Worm (Caenorhabditis elegans): Measurements from ENCODE around the gene cyp-25A1.

cyp-25A1 gene

DNA sequence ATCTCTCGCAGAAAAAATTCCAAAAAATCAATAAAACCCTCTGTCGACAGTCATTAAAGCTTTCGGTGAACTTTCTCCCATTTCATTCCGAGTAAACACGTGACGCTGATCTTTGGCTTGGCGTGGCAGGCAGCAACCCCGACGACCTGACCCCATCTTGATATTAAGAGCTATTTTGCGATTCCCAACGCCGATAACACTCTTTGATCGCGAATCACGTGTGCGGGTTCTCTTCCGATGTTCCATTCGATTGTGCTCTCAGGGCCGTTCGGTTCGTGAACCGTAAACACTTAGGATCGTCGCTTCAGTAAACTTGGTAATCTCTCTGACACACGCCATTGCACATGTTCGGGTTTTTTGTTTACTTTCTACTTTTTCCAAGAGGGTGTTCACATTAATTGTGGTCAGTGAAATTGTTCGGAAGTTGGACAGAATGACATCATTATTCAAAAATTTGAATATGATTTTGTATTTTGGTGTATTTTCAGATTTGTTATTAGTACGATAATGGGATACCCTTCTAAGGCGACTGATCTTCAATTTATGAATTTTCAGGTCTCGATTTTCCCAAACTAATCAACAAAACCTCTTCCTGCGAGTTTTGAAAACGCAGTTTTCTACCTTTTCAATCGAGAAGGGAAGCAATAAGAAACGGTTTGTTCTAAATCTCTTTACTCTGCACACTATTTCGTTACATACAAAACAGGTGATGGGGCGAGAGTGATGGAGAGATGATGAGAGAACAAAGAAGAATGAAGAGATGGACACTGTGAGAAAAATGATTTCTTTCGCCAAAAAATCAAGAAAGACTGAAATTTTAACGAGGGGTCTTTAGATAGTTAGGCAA is 35.0 kb upstream of the cyp-25A1 start (continued):
- no peak for TF ChIP-seq let-607 (tag; optimal IDR thresholded peaks at IDR 0.05)

DNA sequence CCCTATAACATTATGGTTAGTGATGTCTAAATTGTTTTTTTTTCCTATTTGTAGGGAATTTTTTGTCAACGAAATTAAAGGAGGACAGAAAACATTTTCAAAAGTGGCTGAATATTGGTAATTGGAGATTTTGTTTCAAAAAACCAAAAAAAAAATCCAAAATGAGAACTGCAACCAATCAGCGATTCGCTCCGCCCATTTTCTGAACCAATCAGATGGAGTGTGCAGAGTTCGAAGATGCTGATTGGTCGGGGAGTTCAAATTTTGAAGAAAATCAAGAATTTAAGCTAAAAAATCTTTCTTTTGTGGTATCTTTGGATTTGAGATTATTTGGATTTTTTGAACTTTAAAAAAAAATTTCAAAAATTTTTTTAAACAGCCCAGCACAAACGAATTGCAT is 34.0 kb upstream of the cyp-25A1 start:
- TF ChIP-seq nfyb-1 (GFP tag; IDR thresholded peaks at IDR 0.05) (peak; percentile 93), repo-1 (tag; optimal IDR thresholded peaks at IDR 0.05) (no peak)

DNA sequence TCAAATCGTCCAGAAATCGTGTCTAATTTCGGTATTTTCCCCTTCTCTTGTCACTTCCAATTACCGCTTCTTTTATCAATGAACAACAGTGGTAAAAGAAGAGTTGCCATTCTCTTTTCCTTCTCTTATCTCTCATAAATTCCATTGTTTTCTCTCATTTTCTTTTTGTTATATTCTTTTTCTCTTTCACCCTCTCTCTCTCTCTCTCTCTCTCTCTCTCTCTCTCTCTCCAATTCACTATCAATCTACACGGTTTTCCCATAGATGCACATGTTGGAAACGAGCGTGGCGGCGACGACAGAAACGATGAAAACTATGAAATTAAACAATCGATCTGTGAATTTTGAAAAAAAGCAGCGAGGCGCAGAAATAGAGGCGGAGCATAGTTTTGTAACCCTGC is 33.2 kb upstream of the cyp-25A1 start:
- TF ChIP-seq madf-3 (GFP tag; IDR thresholded peaks at IDR 0.05) (0 out of 2 replicates have a peak, but pooled peaks have one; percentile 21), nhr-80 (tag; optimal IDR thresholded peaks at IDR 0.05) (peak; percentile 59), nhr-90 (tag; optimal IDR thresholded peaks at IDR 0.05) (no peak), tbp1 (GFP tag; optimal IDR thresholded peaks at IDR 0.05) (peak; percentile 30), dox-1 (GFP tag; IDR thresholded peaks at IDR 0.05) (peak; percentile 56), snpc-1.1 (tag; optimal IDR thresholded peaks at IDR 0.05; ENCODE audit: insufficient read depth) (no peak), snpc-4 (GFP tag; optimal IDR thresholded peaks at IDR 0.05) (no peak), snpc-4 (tag; optimal IDR thresholded peaks at IDR 0.05) (peak in 1 of 4 experiments; percentile 0), F37B4.10 (GFP tag; IDR thresholded peaks at IDR 0.05) (no peak), let-526 (GFP tag; IDR thresholded peaks at IDR 0.05) (no peak), rpc-1 (optimal IDR thresholded peaks at IDR 0.05) (no peak), rpc-1 (tag; optimal IDR thresholded peaks at IDR 0.05) (no peak), snpc-3.4 (tag; optimal IDR thresholded peaks at IDR 0.05) (no peak), F33H1.4 (GFP tag; IDR thresholded peaks at IDR 0.05) (0 out of 2 replicates have a peak, but pooled peaks have one; percentile 5), hmg-1.2 (GFP tag; IDR thresholded peaks at IDR 0.05) (peak; percentile 42; the same call in 1 of the 2 replicates), attf-5 (GFP tag; optimal IDR thresholded peaks at IDR 0.05) (peak; percentile 39), ceh-58 (GFP tag; IDR thresholded peaks at IDR 0.05) (no peak), rcor-1 (GFP tag; IDR thresholded peaks at IDR 0.05) (no peak), egl-18 (GFP tag; IDR thresholded peaks at IDR 0.05) (no peak), K11D2.4 (GFP tag; IDR thresholded peaks at IDR 0.05) (peak; percentile 46; the same call in 1 of the 2 replicates), cebp-1 (GFP tag; IDR thresholded peaks at IDR 0.05) (no peak), cebp-1 (tag; optimal IDR thresholded peaks at IDR 0.05) (peak; percentile 25), F23B12.7 (tag; optimal IDR thresholded peaks at IDR 0.05; ENCODE audit: insufficient read depth) (no peak), ama-1 (optimal IDR thresholded peaks at IDR 0.05) (peak; percentile 56), ama-1 (GFP tag; optimal IDR thresholded peaks at IDR 0.05) (no peak), somi-1 (GFP tag; optimal IDR thresholded peaks at IDR 0.05) (peak; percentile 39), egrh-3 (GFP tag; IDR thresholded peaks at IDR 0.05) (no peak), B0336.3 (GFP tag; IDR thresholded peaks at IDR 0.05) (peak; percentile 61; the same call in 1 of the 2 replicates), ztf-26 (tag; optimal IDR thresholded peaks at IDR 0.05) (peak; percentile 41), xnd-1 (tag; optimal IDR thresholded peaks at IDR 0.05) (no peak)

DNA sequence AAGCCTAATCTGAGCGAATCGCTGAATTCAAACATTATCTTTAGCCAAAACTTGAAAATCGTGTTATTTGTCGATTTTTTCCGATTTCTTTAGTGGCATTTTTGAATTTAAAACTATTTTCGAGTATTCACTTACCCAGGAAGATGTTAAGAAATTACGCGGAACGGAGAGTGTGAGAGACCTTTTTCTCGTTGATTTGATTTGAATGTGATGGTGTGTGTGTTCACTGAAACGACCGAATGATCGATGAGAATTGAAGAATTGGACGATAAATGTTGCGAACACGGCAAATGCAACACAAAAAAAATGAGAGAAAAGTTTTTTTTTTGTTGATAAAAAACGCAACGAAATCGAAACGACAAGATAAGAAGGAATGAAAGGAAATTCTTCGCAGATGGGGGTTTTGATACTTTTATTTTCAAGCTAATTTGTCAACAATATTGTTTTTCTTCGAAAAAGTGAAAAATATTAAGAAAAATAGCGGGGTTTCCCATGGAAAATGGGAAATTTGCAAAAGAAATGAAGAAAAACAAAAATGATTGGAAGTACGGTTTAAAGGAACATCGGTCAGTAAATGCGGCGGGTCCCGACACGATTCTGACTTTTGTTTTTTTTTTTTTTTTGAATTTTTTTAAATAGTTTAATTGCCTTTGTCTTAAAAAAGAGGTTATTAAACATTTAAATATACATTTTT is 32.0 kb upstream of the cyp-25A1 start, which contains the start of gene mtm-3:
mtm-3 (minus strand) TSS at position 228 of the 694 bp plus-strand sequence.
- TF ChIP-seq F49E8.2 (tag; optimal IDR thresholded peaks at IDR 0.05; ENCODE audit: insufficient read depth) (peak; percentile 7), F57A8.1 (GFP tag; optimal IDR thresholded peaks at IDR 0.05) (no peak), snpc-3.4 (tag; optimal IDR thresholded peaks at IDR 0.05) (no peak), pha-4 (tag; optimal IDR thresholded peaks at IDR 0.05) (no peak), madf-6 (GFP tag; IDR thresholded peaks at IDR 0.05) (peak; percentile 64; the same call in 1 of the 2 replicates), xnd-1 (tag; optimal IDR thresholded peaks at IDR 0.05) (peak; percentile 36), fkh-3 (tag; optimal IDR thresholded peaks at IDR 0.05) (no peak), nhr-80 (tag; optimal IDR thresholded peaks at IDR 0.05) (peak; percentile 10), ztf-18 (tag; optimal IDR thresholded peaks at IDR 0.05) (no peak), ceh-40 (GFP tag; IDR thresholded peaks at IDR 0.05) (no peak), F33H1.4 (GFP tag; IDR thresholded peaks at IDR 0.05) (peak; percentile 80), ekl-4 (GFP tag; IDR thresholded peaks at IDR 0.05) (no peak), Y67H2A.10 (GFP tag; conservative IDR thresholded peaks at IDR 0.05) (no peak), lsl-1 (GFP tag; optimal IDR thresholded peaks at IDR 0.05) (peak; percentile 75), egl-18 (GFP tag; IDR thresholded peaks at IDR 0.05) (no peak), rcor-1 (GFP tag; IDR thresholded peaks at IDR 0.05) (no peak)
